Fruit fly (Drosophila melanogaster) Kc167 (cell line): ENCODE measurements around the gene slif.

Experiments used
- Myc ChIP-seq: fragments of >200 bp; optimal IDR thresholded peaks from 2 replicates; lab custom pipeline; 2017; ENCODE audit warnings: missing external identifiers
- Sin3A ChIP-seq: fragments of >200 bp; optimal IDR thresholded peaks from 2 replicates; lab custom pipeline; 2018; ENCODE audit warnings: missing external identifiers
- psq ChIP-seq: fragments of >200 bp; optimal IDR thresholded peaks from 2 replicates; lab custom pipeline; 2017; ENCODE audit warnings: missing external identifiers
- ttk ChIP-seq: sonication (Bioruptor generic); optimal IDR thresholded peaks from 2 replicates; lab custom pipeline; 2017; ENCODE audit warnings: missing external identifiers

DNA sequence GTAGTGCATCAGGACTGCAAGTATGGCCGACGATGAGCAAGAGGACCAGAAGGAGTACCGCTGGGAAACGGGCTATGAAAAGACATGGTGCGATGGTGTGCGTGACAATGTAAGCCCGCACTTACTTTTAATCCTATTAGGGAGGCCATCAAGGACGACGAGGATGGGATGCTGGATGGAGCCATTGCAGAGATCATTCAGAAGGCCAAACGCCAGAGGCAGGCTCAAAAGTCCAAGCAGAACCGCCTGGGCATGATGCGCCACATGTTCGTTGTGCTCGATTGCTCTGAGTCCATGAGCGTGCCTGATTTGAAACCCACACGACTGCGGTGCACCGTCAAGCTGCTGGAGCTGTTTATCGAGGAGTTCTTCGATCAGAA, 1.5 kb upstream of the slif start:
- TF ChIP-seq psq (lab: Kevin White, UChicago): no peak
- TF ChIP-seq Myc (lab: Kevin White, UChicago): no peak
- TF ChIP-seq ttk (lab: Kevin White, UChicago): no peak
- no peak for TF ChIP-seq Sin3A (lab: Kevin White, UChicago)
